Fruit fly (Drosophila melanogaster) whole organism, embryonic: ENCODE measurements around the gene CG6012.

Experiments
- Atf-2 ChIP-seq: fragments of 200-800 bp; sonication (Bioruptor generic); optimal IDR thresholded peaks from 2 replicates; lab custom pipeline; 2016; ENCODE audit warnings: missing biosample characterization, missing genetic modification characterization
- Awh ChIP-seq: fragments of 200-800 bp; sonication (Bioruptor generic); IDR thresholded peaks from 2 replicates; pipeline ENCODE4, ENCODE4 v1.3.6; 2022; ENCODE audit warnings: missing biosample characterization, missing genetic modification characterization
- CG10366 ChIP-seq: fragments of 200-800 bp; sonication (Bioruptor generic); IDR thresholded peaks from 2 replicates; pipeline ENCODE4 v1.3.6; 2022; ENCODE audit warnings: missing biosample characterization, missing genetic modification characterization
- CG10959 ChIP-seq: fragments of 200-800 bp; sonication (Bioruptor generic); IDR thresholded peaks from 2 replicates; pipeline ENCODE4 v1.3.6; 2022; ENCODE audit warnings: missing biosample characterization, missing genetic modification characterization
- CG10979 ChIP-seq: fragments of 200-800 bp; sonication (Bioruptor generic); optimal IDR thresholded peaks from 2 replicates; lab custom pipeline; 2018; ENCODE audit warnings: missing biosample characterization, mild to moderate bottlenecking, missing genetic modification characterization, moderate library complexity
- CG12155 ChIP-seq: fragments of 200-800 bp; sonication (Bioruptor generic); optimal IDR thresholded peaks from 3 replicates; lab custom pipeline; 2016; ENCODE audit warnings: missing biosample characterization, missing genetic modification characterization
- CG13287 ChIP-seq: fragments of 200-800 bp; sonication (Bioruptor generic); IDR thresholded peaks from 2 replicates; pipeline ENCODE4 v1.3.6; 2022; ENCODE audit warnings: missing biosample characterization, missing genetic modification characterization; ENCODE audit not compliant: partially characterized antibody
- CG13775 ChIP-seq: fragments of 200-800 bp; sonication (Bioruptor generic); optimal IDR thresholded peaks from 3 replicates; lab custom pipeline; 2017; ENCODE audit warnings: missing biosample characterization, mild to moderate bottlenecking, missing genetic modification characterization
- CG14441 ChIP-seq: fragments of 200-800 bp; sonication (Bioruptor generic); IDR thresholded peaks from 2 replicates; pipeline ENCODE4 v1.3.6; 2022; ENCODE audit warnings: missing biosample characterization, missing genetic modification characterization
- CG14965 ChIP-seq: fragments of 200-800 bp; sonication (Bioruptor generic); optimal IDR thresholded peaks from 2 replicates; lab custom pipeline; 2016; ENCODE audit warnings: missing biosample characterization, missing genetic modification characterization, borderline replicate concordance
- CG15479 ChIP-seq: fragments of 200-800 bp; sonication (Bioruptor generic); optimal IDR thresholded peaks from 3 replicates; lab custom pipeline; 2019; ENCODE audit warnings: missing biosample characterization, mild to moderate bottlenecking, missing genetic modification characterization, moderate library complexity
- CG15514 ChIP-seq: fragments of 200-800 bp; sonication (Bioruptor generic); optimal IDR thresholded peaks from 3 replicates; lab custom pipeline; 2017; ENCODE audit warnings: missing biosample characterization, missing genetic modification characterization, mild to moderate bottlenecking, moderate library complexity, missing genetic modification reagents
- CG16815 ChIP-seq: fragments of 200-800 bp; sonication (Bioruptor generic); optimal IDR thresholded peaks from 3 replicates; lab custom pipeline; 2017; ENCODE audit warnings: missing biosample characterization, mild to moderate bottlenecking, missing genetic modification characterization
- CG17612 ChIP-seq: fragments of 200-800 bp; sonication (Bioruptor generic); IDR thresholded peaks from 2 replicates; pipeline ENCODE4 v1.3.6; 2022; ENCODE audit warnings: missing biosample characterization, missing genetic modification characterization
- CG1832 ChIP-seq: fragments of 200-800 bp; sonication (Bioruptor generic); optimal IDR thresholded peaks from 2 replicates; lab custom pipeline; 2017; ENCODE audit warnings: missing biosample characterization, mild to moderate bottlenecking, missing genetic modification characterization, inconsistent platforms
- CG18476 ChIP-seq: fragments of 200-800 bp; sonication (Bioruptor generic); optimal IDR thresholded peaks from 2 replicates; lab custom pipeline; 2016; ENCODE audit warnings: missing biosample characterization, mild to moderate bottlenecking, missing genetic modification characterization
- CG31441 ChIP-seq: fragments of 200-800 bp; sonication (Bioruptor generic); IDR thresholded peaks from 2 replicates; pipeline ENCODE4 v1.3.6; 2022; ENCODE audit warnings: missing biosample characterization, missing genetic modification characterization
- CG32767 ChIP-seq: fragments of 200-800 bp; sonication (Bioruptor generic); IDR thresholded peaks from 2 replicates; pipeline ENCODE4 v1.3.6; 2022; ENCODE audit warnings: missing biosample characterization, missing genetic modification characterization
- CG34422 ChIP-seq: fragments of 200-800 bp; sonication (Bioruptor generic); IDR thresholded peaks from 3 replicates; pipeline ENCODE4 v1.3.6; 2022; ENCODE audit warnings: missing biosample characterization, missing genetic modification characterization
- CG43689 ChIP-seq: fragments of 200-800 bp; sonication (Bioruptor generic); IDR thresholded peaks from 2 replicates; pipeline ENCODE4 v1.3.6; 2022; ENCODE audit warnings: missing biosample characterization, missing genetic modification characterization
- CG4617 ChIP-seq: fragments of 200-800 bp; sonication (Bioruptor generic); optimal IDR thresholded peaks from 3 replicates; lab custom pipeline; 2016; ENCODE audit warnings: missing biosample characterization, missing genetic modification characterization, borderline replicate concordance
- CG6175 ChIP-seq: fragments of 200-800 bp; sonication (Bioruptor generic); IDR thresholded peaks from 3 replicates; pipeline ENCODE4 v1.3.6; 2022; ENCODE audit warnings: missing biosample characterization, missing genetic modification characterization
- CHES-1-like ChIP-seq: fragments of 200-800 bp; sonication (Bioruptor generic); optimal IDR thresholded peaks from 2 replicates; lab custom pipeline; 2016; ENCODE audit warnings: missing biosample characterization, missing genetic modification characterization
- D19B ChIP-seq: fragments of 200-800 bp; sonication (Bioruptor generic); optimal IDR thresholded peaks from 2 replicates; lab custom pipeline; 2017; ENCODE audit warnings: missing biosample characterization, mild to moderate bottlenecking, missing genetic modification characterization
- Doc2 ChIP-seq: fragments of 200-800 bp; sonication (Bioruptor generic); IDR thresholded peaks from 2 replicates; pipeline ENCODE4 v1.3.6; 2022; ENCODE audit warnings: missing biosample characterization, missing genetic modification characterization
- Hr78 ChIP-seq, 2 experiments: fragments of 200-800 bp in 1 of 2; fragments of >200 bp in 1 of 2; sonication (Bioruptor generic) in 1 of 2; optimal IDR thresholded peaks; 2 replicates each; lab custom pipeline; 2017 to 2019; ENCODE audit warnings: missing biosample characterization in 2 of 2, missing genetic modification characterization in 2 of 2, mild to moderate bottlenecking in 1 of 2, moderate library complexity in 1 of 2
- MESR4 ChIP-seq: fragments of 200-800 bp; sonication (Bioruptor generic); optimal IDR thresholded peaks from 2 replicates; lab custom pipeline; 2018; ENCODE audit warnings: missing biosample characterization, mild to moderate bottlenecking, missing genetic modification characterization, moderate library complexity
- NC2α ChIP-seq: fragments of 200-800 bp; sonication (Bioruptor generic); optimal IDR thresholded peaks from 2 replicates; lab custom pipeline; 2016; ENCODE audit warnings: missing biosample characterization, missing genetic modification characterization
- YL-1 ChIP-seq: fragments of 200-800 bp; sonication (Bioruptor generic); optimal IDR thresholded peaks from 3 replicates; lab custom pipeline; 2017; ENCODE audit warnings: missing biosample characterization, mild to moderate bottlenecking, missing genetic modification characterization
- al ChIP-seq: fragments of 200-800 bp; sonication (Bioruptor generic); IDR thresholded peaks from 2 replicates; pipeline ENCODE4 v1.3.6; 2022; ENCODE audit warnings: missing biosample characterization, missing genetic modification characterization
- cato ChIP-seq: fragments of 200-800 bp; sonication (Bioruptor generic); optimal IDR thresholded peaks from 2 replicates; lab custom pipeline; 2016; ENCODE audit warnings: missing biosample characterization, missing genetic modification characterization, borderline replicate concordance
- ci ChIP-seq: fragments of 200-800 bp; sonication (Bioruptor generic); IDR thresholded peaks from 3 replicates; pipeline ENCODE4 v1.3.6; 2022; ENCODE audit warnings: missing biosample characterization, missing genetic modification characterization
- croc ChIP-seq: fragments of 200-800 bp; sonication (Bioruptor generic); conservative IDR thresholded peaks from 3 replicates; pipeline ENCODE4 v1.3.6; 2022; ENCODE audit warnings: missing biosample characterization, missing genetic modification characterization
- crol ChIP-seq: fragments of 200-800 bp; sonication (Bioruptor generic); IDR thresholded peaks from 2 replicates; pipeline ENCODE4 v1.3.6; 2022; ENCODE audit warnings: missing biosample characterization, missing genetic modification characterization
- dimm ChIP-seq: fragments of 200-800 bp; sonication (Bioruptor generic); IDR thresholded peaks from 2 replicates; pipeline ENCODE4 v1.3.6; 2022; ENCODE audit warnings: missing biosample characterization, missing genetic modification characterization
- esg ChIP-seq: fragments of 200-800 bp; sonication (Bioruptor generic); conservative IDR thresholded peaks from 2 replicates; pipeline ENCODE4 v1.3.6; 2022; ENCODE audit warnings: missing biosample characterization, missing genetic modification characterization
- eve ChIP-seq, 2 experiments: fragments of >200 bp; optimal IDR thresholded peaks; 2 replicates each; lab custom pipeline; 2017; ENCODE audit warnings: missing biosample characterization in 2 of 2, missing genetic modification characterization in 2 of 2
- gce ChIP-seq: fragments of 200-800 bp; sonication (Bioruptor generic); IDR thresholded peaks from 3 replicates; pipeline ENCODE4 v1.3.6; 2022; ENCODE audit warnings: missing biosample characterization, missing genetic modification characterization
- lmd ChIP-seq: fragments of 200-800 bp; sonication (Bioruptor generic); IDR thresholded peaks from 2 replicates; pipeline ENCODE4 v1.3.6; 2022; ENCODE audit warnings: missing biosample characterization, missing genetic modification characterization
- mirr ChIP-seq: fragments of 200-800 bp; sonication (Bioruptor generic); optimal IDR thresholded peaks from 3 replicates; lab custom pipeline; 2018; ENCODE audit warnings: missing biosample characterization, mild to moderate bottlenecking, missing genetic modification characterization
- nau ChIP-seq: fragments of 200-800 bp; sonication (Bioruptor generic); optimal IDR thresholded peaks from 3 replicates; lab custom pipeline; 2017; ENCODE audit warnings: missing biosample characterization, mild to moderate bottlenecking, missing genetic modification characterization, missing genetic modification reagents
- odd ChIP-seq: fragments of 200-800 bp; sonication (Bioruptor generic); optimal IDR thresholded peaks from 2 replicates; lab custom pipeline; 2017; ENCODE audit warnings: missing biosample characterization, mild to moderate bottlenecking, missing genetic modification characterization
- sens-2 ChIP-seq: fragments of 200-800 bp; sonication (Bioruptor generic); IDR thresholded peaks from 2 replicates; pipeline ENCODE4 v1.3.6; 2022; ENCODE audit warnings: missing biosample characterization, missing genetic modification characterization
- so ChIP-seq: fragments of 200-800 bp; sonication (Bioruptor generic); IDR thresholded peaks from 3 replicates; pipeline ENCODE4 v1.3.6; 2022; ENCODE audit warnings: missing biosample characterization, missing genetic modification characterization
- trem ChIP-seq: fragments of 200-800 bp; optimal IDR thresholded peaks from 3 replicates; lab custom pipeline; 2019; ENCODE audit warnings: missing biosample characterization, mild to moderate bottlenecking, missing genetic modification characterization, moderate library complexity
- twi ChIP-seq: fragments of 200-800 bp; optimal IDR thresholded peaks from 2 replicates; lab custom pipeline; 2019; ENCODE audit warnings: missing biosample characterization, mild to moderate bottlenecking, missing genetic modification characterization, moderate library complexity
- tx ChIP-seq: fragments of 200-800 bp; sonication (Bioruptor generic); optimal IDR thresholded peaks from 2 replicates; lab custom pipeline; 2016; ENCODE audit warnings: missing biosample characterization, missing genetic modification characterization
- vnd ChIP-seq: fragments of 200-800 bp; sonication (Bioruptor generic); IDR thresholded peaks from 3 replicates; pipeline ENCODE4 v1.3.6; 2022; ENCODE audit warnings: missing biosample characterization, missing genetic modification characterization; ENCODE audit not compliant: partially characterized antibody
- vvl ChIP-seq: fragments of 200-800 bp; sonication (Bioruptor generic); IDR thresholded peaks from 2 replicates; pipeline ENCODE4 v1.3.6; 2022; ENCODE audit warnings: missing biosample characterization, missing genetic modification characterization

CG6012 gene

DNA sequence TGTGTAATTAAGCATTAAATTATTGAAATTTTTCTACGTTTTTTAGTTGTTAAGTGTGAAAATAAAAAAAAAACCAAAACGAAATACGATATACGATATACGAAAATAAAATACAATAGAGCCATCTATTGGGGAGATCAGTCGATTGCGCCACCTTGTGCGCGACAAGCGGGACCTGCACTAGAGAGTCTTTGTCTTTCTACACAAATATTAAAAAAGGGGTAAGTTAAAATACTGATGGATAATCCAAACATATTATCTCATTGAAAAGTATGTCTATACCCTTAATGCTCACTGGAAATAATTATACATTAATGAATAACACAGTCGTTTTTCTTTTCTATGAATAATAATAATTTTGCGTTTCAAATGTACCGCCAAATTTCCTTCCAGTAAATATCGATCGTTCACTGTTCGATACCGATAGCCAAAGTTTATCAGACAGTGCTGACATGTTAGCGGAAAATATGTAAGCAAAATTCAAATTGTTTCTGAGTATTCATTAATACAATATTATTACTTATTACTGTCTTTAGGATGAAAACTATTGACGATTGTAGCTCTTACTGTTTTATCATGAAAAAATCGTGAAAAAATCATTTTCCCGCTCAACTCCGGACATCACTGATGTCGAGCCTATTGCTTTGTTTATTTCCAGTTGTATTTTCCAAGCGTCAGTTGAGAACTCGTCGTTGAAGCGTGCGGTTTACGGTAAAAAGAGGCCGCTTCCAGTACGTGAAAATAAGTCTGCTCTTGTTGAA lies 45.1 kb downstream of the CG6012 start, which contains the start of gene mdy (continued):
- no peak for TF ChIP-seq cato (GFP tag; lab: Kevin White, UChicago)
- no peak for TF ChIP-seq crol (GFP tag; lab: Robert Waterston, UW)
- no peak for TF ChIP-seq CG4617 (GFP tag; lab: Kevin White, UChicago)
- peak; percentile 40; the same call in 1 of the 2 replicates for TF ChIP-seq lmd (GFP tag; lab: Robert Waterston, UW)
- TF ChIP-seq odd (GFP tag; lab: Kevin White, UChicago), result no peak
- TF ChIP-seq Awh (GFP tag; lab: Robert Waterston, UW), result 0 out of 2 replicates have a peak, but pooled peaks have one; percentile 13
- TF ChIP-seq D19B, result peak; percentile 36
- TF ChIP-seq vvl (GFP tag; lab: Robert Waterston, UW), result peak; percentile 75
- peak; percentile 6 for TF ChIP-seq NC2α
- no peak for TF ChIP-seq CG14965 (GFP tag; lab: Kevin White, UChicago)
- TF ChIP-seq CG1832 (GFP tag; lab: Kevin White, UChicago), result no peak
- no peak for TF ChIP-seq so
- peak; percentile 58 for TF ChIP-seq esg (GFP tag; lab: Robert Waterston, UW)
- 0 out of 3 replicates have a peak, but pooled peaks have one; percentile 33 for TF ChIP-seq vnd
- peak; percentile 29; the same call in 1 of the 3 replicates for TF ChIP-seq gce
- peak; percentile 23 for TF ChIP-seq trem
- peak; percentile 70 for TF ChIP-seq al (GFP tag; lab: Robert Waterston, UW)
- peak; percentile 66 for TF ChIP-seq ci (GFP tag; lab: Robert Waterston, UW)
- TF ChIP-seq croc (GFP tag; lab: Robert Waterston, UW), result no peak
- TF ChIP-seq Hr78 (GFP tag; optimal IDR thresholded peaks at IDR 0.05; lab: Kevin White, UChicago), result no peak
- TF ChIP-seq CG32767 (GFP tag; lab: Robert Waterston, UW), result no peak; the same call in 1 of the 2 replicates
- peak; percentile 61 for TF ChIP-seq CG13287 (GFP tag; lab: Robert Waterston, UW)
- no peak for TF ChIP-seq CG15479 (GFP tag; lab: Kevin White, UChicago)
- TF ChIP-seq CG13775, result peak; percentile 71
- no peak for TF ChIP-seq CG43689 (GFP tag; lab: Robert Waterston, UW)
- TF ChIP-seq Doc2 (GFP tag; lab: Robert Waterston, UW), result no peak
- peak in 1 of 2 experiments; percentile 45 for TF ChIP-seq eve (GFP tag; optimal IDR thresholded peaks at IDR 0.05; lab: Kevin White, UChicago)
- TF ChIP-seq CG17612 (GFP tag; lab: Robert Waterston, UW), result no peak
- TF ChIP-seq CG18476 (GFP tag; lab: Kevin White, UChicago), result peak; percentile 71
- TF ChIP-seq CG31441, result peak; percentile 63
- TF ChIP-seq CG16815, result no peak
- TF ChIP-seq CG10979 (tag; lab: Kevin White, UChicago), result peak; percentile 38
- TF ChIP-seq dimm (GFP tag; lab: Robert Waterston, UW), result no peak
- TF ChIP-seq CHES-1-like (GFP tag; lab: Kevin White, UChicago), result peak; percentile 68
- peak; percentile 26; the same call in 1 of the 2 replicates for TF ChIP-seq CG10959 (GFP tag; lab: Robert Waterston, UW)
- peak; percentile 47 for TF ChIP-seq CG14441 (GFP tag; lab: Robert Waterston, UW)
- no peak for TF ChIP-seq twi (tag; lab: Kevin White, UChicago)
- TF ChIP-seq CG10366 (GFP tag; lab: Robert Waterston, UW), result peak; percentile 49
- TF ChIP-seq Atf-2 (GFP tag; lab: Kevin White, UChicago), result peak; percentile 41
- no peak for TF ChIP-seq MESR4
- peak; percentile 46; the same call in 1 of the 3 replicates for TF ChIP-seq CG6175 (GFP tag; lab: Robert Waterston, UW)
- TF ChIP-seq nau (GFP tag; lab: Kevin White, UChicago), result no peak
- peak; percentile 15; the same call in 2 of the 3 replicates for TF ChIP-seq CG34422
- TF ChIP-seq sens-2 (GFP tag; lab: Robert Waterston, UW), result no peak
- TF ChIP-seq mirr (GFP tag; lab: Kevin White, UChicago), result no peak
- peak; percentile 79 for TF ChIP-seq CG15514 (GFP tag; lab: Kevin White, UChicago)
- peak; percentile 36 for TF ChIP-seq YL-1 (GFP tag; lab: Kevin White, UChicago)
- peak; percentile 19 for TF ChIP-seq tx (GFP tag; lab: Kevin White, UChicago)
- peak; percentile 41 for TF ChIP-seq CG12155
